Worm (Caenorhabditis elegans): ENCODE measurements around the gene F54D12.9.

Gene F54D12.9

ce11 chrII:1381618-1382017 is at the start of gene F54D12.9:
F54D12.9 (minus strand) TSS chrII:1381718.
- no peak for TF ChIP-seq hlh-30 (tag; optimal IDR thresholded peaks at IDR 0.05; ENCODE audit: insufficient read depth)
- no peak for TF ChIP-seq pqm-1 (tag; optimal IDR thresholded peaks at IDR 0.05)
- TF ChIP-seq ceh-9 (tag; optimal IDR thresholded peaks at IDR 0.05), result no peak
- TF ChIP-seq hlh-8 (tag; optimal IDR thresholded peaks at IDR 0.05), result no peak
- no peak for TF ChIP-seq unc-86 (tag; optimal IDR thresholded peaks at IDR 0.05)
- no peak for TF ChIP-seq rnt-1 (tag; optimal IDR thresholded peaks at IDR 0.05)
- no peak for TF ChIP-seq nhr-232 (tag; optimal IDR thresholded peaks at IDR 0.05)
- TF ChIP-seq unc-55 (GFP tag; optimal IDR thresholded peaks at IDR 0.05), result no peak
- no peak for TF ChIP-seq Y22D7AL.16 (tag; optimal IDR thresholded peaks at IDR 0.05)
- no peak for TF ChIP-seq tbx-7 (tag; optimal IDR thresholded peaks at IDR 0.05)
- no peak for TF ChIP-seq lin-11 (tag; optimal IDR thresholded peaks at IDR 0.05)
- no peak for TF ChIP-seq ttx-3 (tag; optimal IDR thresholded peaks at IDR 0.05)

- TF ChIP-seq hlh-6 (tag; optimal IDR thresholded peaks at IDR 0.05), result no peak
- no peak for TF ChIP-seq madf-2 (tag; optimal IDR thresholded peaks at IDR 0.05)
- no peak for TF ChIP-seq ceh-24 (tag; optimal IDR thresholded peaks at IDR 0.05)
- no peak for TF ChIP-seq ceh-34 (tag; optimal IDR thresholded peaks at IDR 0.05)
- TF ChIP-seq ceh-14 (tag; optimal IDR thresholded peaks at IDR 0.05), result no peak
- no peak for TF ChIP-seq elt-2 (tag; optimal IDR thresholded peaks at IDR 0.05)
- no peak for TF ChIP-seq sdc-2 (tag; optimal IDR thresholded peaks at IDR 0.05)
- TF ChIP-seq ref-2 (tag; optimal IDR thresholded peaks at IDR 0.05), result no peak
- TF ChIP-seq gmeb-2 (tag; optimal IDR thresholded peaks at IDR 0.05), result no peak
- no peak for TF ChIP-seq ceh-30 (tag; optimal IDR thresholded peaks at IDR 0.05)
- TF ChIP-seq hlh-30 (tag; optimal IDR thresholded peaks at IDR 0.05; ENCODE audit: insufficient read depth), result no peak
- TF ChIP-seq hlh-15 (tag; optimal IDR thresholded peaks at IDR 0.05), result no peak
- TF ChIP-seq hlh-13 (GFP tag; optimal IDR thresholded peaks at IDR 0.05), result no peak
- TF ChIP-seq lim-6 (tag; optimal IDR thresholded peaks at IDR 0.05), result no peak
- no peak for TF ChIP-seq pat-9 (tag; optimal IDR thresholded peaks at IDR 0.05)
- TF ChIP-seq npax-4 (tag; optimal IDR thresholded peaks at IDR 0.05), result no peak
- TF ChIP-seq zip-5 (tag; optimal IDR thresholded peaks at IDR 0.05), result no peak
These were observed 42.1 kb upstream of the F54D12.9 start, which contains the start of gene Y51H7C.10 for ce11 chrII:1423660-1424059. Y51H7C.10 (minus strand) TSS chrII:1423760.

ce11 chrII:1420806-1421463 is 39.4 kb upstream of the F54D12.9 start:
- no peak for TF ChIP-seq tbx-7 (tag; optimal IDR thresholded peaks at IDR 0.05)
- no peak for TF ChIP-seq eyg-1 (tag; optimal IDR thresholded peaks at IDR 0.05)
- TF ChIP-seq ceh-2 (tag; optimal IDR thresholded peaks at IDR 0.05), result no peak
- no peak for TF ChIP-seq hlh-6 (tag; optimal IDR thresholded peaks at IDR 0.05)
- no peak for TF ChIP-seq ama-1 (optimal IDR thresholded peaks at IDR 0.05)
- no peak for TF ChIP-seq ceh-24 (tag; optimal IDR thresholded peaks at IDR 0.05)
- TF ChIP-seq unc-55 (GFP tag; optimal IDR thresholded peaks at IDR 0.05), result no peak
- no peak for TF ChIP-seq K09A11.1 (tag; optimal IDR thresholded peaks at IDR 0.05; ENCODE audit: insufficient read depth)
- TF ChIP-seq ceh-30 (tag; optimal IDR thresholded peaks at IDR 0.05), result no peak
- no peak for TF ChIP-seq nfya-1 (tag; optimal IDR thresholded peaks at IDR 0.05)
- TF ChIP-seq ceh-6 (GFP tag; optimal IDR thresholded peaks at IDR 0.05), result no peak
- no peak for TF ChIP-seq pha-4 (tag; optimal IDR thresholded peaks at IDR 0.05)
- no peak for TF ChIP-seq fax-1 (tag; optimal IDR thresholded peaks at IDR 0.05)
- no peak for TF ChIP-seq ceh-34 (tag; optimal IDR thresholded peaks at IDR 0.05)
- TF ChIP-seq sox-2 (GFP tag; IDR thresholded peaks at IDR 0.05), result no peak

ce11 chrII:1419994-1420393 is 38.5 kb upstream of the F54D12.9 start:
- TF ChIP-seq hlh-13 (GFP tag; optimal IDR thresholded peaks at IDR 0.05) (no peak), ztf-16 (tag; optimal IDR thresholded peaks at IDR 0.05) (no peak), fkh-6 (tag; optimal IDR thresholded peaks at IDR 0.05) (no peak), sdc-2 (tag; optimal IDR thresholded peaks at IDR 0.05) (no peak), npax-4 (tag; optimal IDR thresholded peaks at IDR 0.05) (no peak), ceh-30 (tag; optimal IDR thresholded peaks at IDR 0.05) (no peak), pros-1 (tag; optimal IDR thresholded peaks at IDR 0.05) (no peak), F13H6.1 (tag; optimal IDR thresholded peaks at IDR 0.05) (no peak), Y22D7AL.16 (tag; optimal IDR thresholded peaks at IDR 0.05) (no peak)
